Worm (Caenorhabditis elegans) whole organism, early embryonic: ENCODE data around the gene C34H4.5.

ENCODE experiments used
- B0310.2 ChIP-seq: sonication (generic microtip); optimal IDR thresholded peaks from 2 replicates; lab custom pipeline; 2016; ENCODE audit warnings: mild to moderate bottlenecking, missing genetic modification characterization, missing compliant biosample characterization
- F13C5.2 ChIP-seq: sonication (generic microtip); optimal IDR thresholded peaks from 2 replicates; lab custom pipeline; 2017; ENCODE audit warnings: mild to moderate bottlenecking, missing genetic modification characterization, inconsistent platforms, missing compliant biosample characterization
- aly-1 ChIP-seq: sonication (generic microtip); optimal IDR thresholded peaks from 2 replicates; lab custom pipeline; 2016; ENCODE audit warnings: missing genetic modification characterization, missing compliant biosample characterization
- ama-1 ChIP-seq: fragments of 150-350 bp; optimal IDR thresholded peaks from 2 replicates; lab custom pipeline; 2014
- ceh-13 ChIP-seq: fragments of 200-800 bp; sonication (Bioruptor generic); optimal IDR thresholded peaks from 2 replicates; lab custom pipeline; 2018; ENCODE audit warnings: mild to moderate bottlenecking, missing genetic modification characterization, missing compliant biosample characterization
- ceh-36 ChIP-seq: sonication (generic microtip); optimal IDR thresholded peaks from 2 replicates; lab custom pipeline; 2016; ENCODE audit warnings: missing genetic modification characterization, inconsistent platforms, missing compliant biosample characterization
- ets-7 ChIP-seq: sonication (generic microtip); optimal IDR thresholded peaks from 2 replicates; lab custom pipeline; 2016; ENCODE audit warnings: missing genotype, missing genetic modification characterization, missing compliant biosample characterization
- flt-1 ChIP-seq: fragments of 200-800 bp; sonication (Bioruptor generic); IDR thresholded peaks from 2 replicates; pipeline ENCODE4 v1.3.6; 2022; ENCODE audit warnings: missing genetic modification characterization, missing compliant biosample characterization
- hmbx-1 ChIP-seq: sonication (generic microtip); optimal IDR thresholded peaks from 2 replicates; lab custom pipeline; 2016; ENCODE audit warnings: mild to moderate bottlenecking, missing genetic modification characterization, missing compliant biosample characterization
- hmg-4 ChIP-seq: fragments of 200-800 bp; sonication (Bioruptor generic); optimal IDR thresholded peaks from 2 replicates; lab custom pipeline; 2018; ENCODE audit warnings: mild to moderate bottlenecking, missing genetic modification characterization, missing compliant biosample characterization
- hnd-1 ChIP-seq: sonication (generic microtip); optimal IDR thresholded peaks from 2 replicates; lab custom pipeline; 2016; ENCODE audit warnings: missing genetic modification characterization, missing compliant biosample characterization
- pes-1 ChIP-seq: fragments of 200-800 bp; sonication (Bioruptor generic); IDR thresholded peaks from 2 replicates; pipeline ENCODE4 v1.3.6; 2022; ENCODE audit warnings: missing genetic modification reagents, missing genetic modification characterization, missing compliant biosample characterization
- scrt-1 ChIP-seq: fragments of 200-800 bp; sonication (Bioruptor generic); IDR thresholded peaks from 2 replicates; pipeline ENCODE4 v1.3.6; 2022; ENCODE audit warnings: missing genetic modification characterization, missing compliant biosample characterization
- sea-1 ChIP-seq: fragments of 200-800 bp; sonication (Bioruptor generic); conservative IDR thresholded peaks from 2 replicates; pipeline ENCODE4 v1.3.6; 2022; ENCODE audit warnings: missing genetic modification characterization, missing compliant biosample characterization
- tbx-11 ChIP-seq: fragments of 200-800 bp; sonication (Bioruptor generic); IDR thresholded peaks from 2 replicates; pipeline ENCODE4 v1.3.6; 2022; ENCODE audit warnings: missing genetic modification characterization, missing compliant biosample characterization
- tbx-37 ChIP-seq: fragments of 200-800 bp; sonication (Bioruptor generic); conservative IDR thresholded peaks from 2 replicates; pipeline ENCODE4 v1.3.6; 2022; ENCODE audit warnings: missing genetic modification reagents, missing genetic modification characterization, missing compliant biosample characterization
- tra-4 ChIP-seq: sonication (generic microtip); optimal IDR thresholded peaks from 2 replicates; lab custom pipeline; 2017; ENCODE audit warnings: missing genetic modification characterization, missing compliant biosample characterization

C34H4.5 gene

ce11 chrIV:1514415-1514814, 35.6 kb downstream of the C34H4.5 start:
- TF ChIP-seq pes-1 (GFP tag; lab: Robert Waterston, UW) (peak; percentile 69), tbx-37 (GFP tag; lab: Robert Waterston, UW) (no peak), F13C5.2 (tag; lab: Kevin White, UChicago) (no peak), hnd-1 (no peak), scrt-1 (GFP tag; lab: Robert Waterston, UW) (0 out of 2 replicates have a peak, but pooled peaks have one; percentile 56), tra-4 (tag; lab: Kevin White, UChicago) (no peak), ceh-36 (tag; lab: Kevin White, UChicago) (no peak), flt-1 (GFP tag; lab: Robert Waterston, UW) (peak; percentile 51), hmbx-1 (no peak), tbx-11 (peak; percentile 72), sea-1 (GFP tag; lab: Robert Waterston, UW) (peak; percentile 66; the same call in 1 of the 2 replicates), ets-7 (tag; lab: Kevin White, UChicago) (no peak), aly-1 (no peak), ama-1 (no peak), ceh-13 (no peak), hmg-4 (no peak), B0310.2 (tag; lab: Kevin White, UChicago) (no peak)

- no peak for TF ChIP-seq aly-1
- no peak for TF ChIP-seq hnd-1
- TF ChIP-seq flt-1 (GFP tag; lab: Robert Waterston, UW) = no peak
- TF ChIP-seq sea-1 (GFP tag; lab: Robert Waterston, UW) = no peak
- no peak for TF ChIP-seq F13C5.2 (tag; lab: Kevin White, UChicago)
- TF ChIP-seq hmg-4 = no peak
- TF ChIP-seq tbx-11 = no peak
- no peak for TF ChIP-seq tbx-37 (GFP tag; lab: Robert Waterston, UW)
- no peak for TF ChIP-seq scrt-1 (GFP tag; lab: Robert Waterston, UW)
- no peak for TF ChIP-seq ceh-13
- TF ChIP-seq ets-7 (tag; lab: Kevin White, UChicago) = no peak
- no peak for TF ChIP-seq pes-1 (GFP tag; lab: Robert Waterston, UW)
- no peak for TF ChIP-seq ceh-36 (tag; lab: Kevin White, UChicago)
- TF ChIP-seq ama-1 = no peak
- TF ChIP-seq B0310.2 (tag; lab: Kevin White, UChicago) = no peak
- no peak for TF ChIP-seq hmbx-1
- no peak for TF ChIP-seq tra-4 (tag; lab: Kevin White, UChicago)
These were observed 37.1 kb downstream of the C34H4.5 start for ce11 chrIV:1512944-1513343.

- TF ChIP-seq hmbx-1 (no peak), tbx-37 (GFP tag; lab: Robert Waterston, UW) (no peak), aly-1 (no peak), F13C5.2 (tag; lab: Kevin White, UChicago) (no peak), sea-1 (GFP tag; lab: Robert Waterston, UW) (no peak), ceh-13 (no peak), tra-4 (tag; lab: Kevin White, UChicago) (no peak), flt-1 (GFP tag; lab: Robert Waterston, UW) (no peak), tbx-11 (no peak), scrt-1 (GFP tag; lab: Robert Waterston, UW) (no peak), ama-1 (no peak), pes-1 (GFP tag; lab: Robert Waterston, UW) (no peak), hnd-1 (no peak), ets-7 (tag; lab: Kevin White, UChicago) (no peak), hmg-4 (no peak), ceh-36 (tag; lab: Kevin White, UChicago) (no peak), B0310.2 (tag; lab: Kevin White, UChicago) (no peak)
These were observed 39.8 kb downstream of the C34H4.5 start, which contains the start of gene txt-4 for ce11 chrIV:1510241-1510640. Gene txt-4 (plus strand): TSS chrIV:1510564.

ce11 chrIV:1497448-1497847, 52.6 kb downstream of the C34H4.5 start, which contains the start of gene hxk-3:
Gene hxk-3 (plus strand): TSS chrIV:1497626.
- TF ChIP-seq tra-4 (tag; lab: Kevin White, UChicago) (no peak), ceh-36 (tag; lab: Kevin White, UChicago) (no peak), tbx-37 (GFP tag; lab: Robert Waterston, UW) (no peak), ama-1 (no peak), ets-7 (tag; lab: Kevin White, UChicago) (no peak), hnd-1 (no peak)

- no peak for TF ChIP-seq tra-4 (tag; lab: Kevin White, UChicago)
- TF ChIP-seq ceh-36 (tag; lab: Kevin White, UChicago) = no peak
- TF ChIP-seq flt-1 (GFP tag; lab: Robert Waterston, UW) = no peak
- no peak for TF ChIP-seq ets-7 (tag; lab: Kevin White, UChicago)
- no peak for TF ChIP-seq hmg-4
- TF ChIP-seq tbx-37 (GFP tag; lab: Robert Waterston, UW) = no peak
- no peak for TF ChIP-seq ama-1
- TF ChIP-seq sea-1 (GFP tag; lab: Robert Waterston, UW) = no peak
- TF ChIP-seq hnd-1 = no peak
- no peak for TF ChIP-seq scrt-1 (GFP tag; lab: Robert Waterston, UW)
- TF ChIP-seq pes-1 (GFP tag; lab: Robert Waterston, UW) = no peak
- TF ChIP-seq ceh-13 = no peak
- TF ChIP-seq F13C5.2 (tag; lab: Kevin White, UChicago) = no peak
- no peak for TF ChIP-seq aly-1
- TF ChIP-seq hmbx-1 = no peak
- no peak for TF ChIP-seq tbx-11
- no peak for TF ChIP-seq B0310.2 (tag; lab: Kevin White, UChicago)
These were observed 53.4 kb downstream of the C34H4.5 start for ce11 chrIV:1496679-1497033.

ce11 chrIV:1496017-1496678, 53.9 kb downstream of the C34H4.5 start, which contains the start of gene npp-20:
Gene npp-20 (minus strand): TSS chrIV:1496022.
- TF ChIP-seq B0310.2 (tag; lab: Kevin White, UChicago) (no peak), F13C5.2 (tag; lab: Kevin White, UChicago) (no peak), flt-1 (GFP tag; lab: Robert Waterston, UW) (no peak), hmbx-1 (no peak), ceh-36 (tag; lab: Kevin White, UChicago) (no peak), ets-7 (tag; lab: Kevin White, UChicago) (no peak), tbx-37 (GFP tag; lab: Robert Waterston, UW) (no peak), tbx-11 (no peak), sea-1 (GFP tag; lab: Robert Waterston, UW) (no peak), scrt-1 (GFP tag; lab: Robert Waterston, UW) (no peak), hmg-4 (no peak), ama-1 (no peak), aly-1 (no peak), hnd-1 (no peak), tra-4 (tag; lab: Kevin White, UChicago) (no peak)
